Fruit fly (Drosophila melanogaster) whole organism, adult: ENCODE measurements around the gene ND-15.

Experiments
- CG11617 ChIP-seq: fragments of 200-800 bp; sonication (Bioruptor generic); optimal IDR thresholded peaks from 2 replicates; lab custom pipeline; 2017; ENCODE audit warnings: mild to moderate bottlenecking, missing biosample characterization, missing genetic modification reagents, missing genetic modification characterization
- CG12768 ChIP-seq: fragments of 200-800 bp; sonication (Bioruptor generic); optimal IDR thresholded peaks from 2 replicates; lab custom pipeline; 2017; ENCODE audit warnings: missing biosample characterization, missing genetic modification characterization, mild to moderate bottlenecking, moderate library complexity, missing genetic modification reagents
- CG14711 ChIP-seq: fragments of 200-800 bp; sonication (Bioruptor generic); optimal IDR thresholded peaks from 2 replicates; lab custom pipeline; 2018; ENCODE audit warnings: missing biosample characterization, mild to moderate bottlenecking, missing genetic modification characterization, moderate library complexity
- CG1620 ChIP-seq: fragments of 200-800 bp; sonication (Bioruptor generic); optimal IDR thresholded peaks from 2 replicates; lab custom pipeline; 2016; ENCODE audit warnings: missing biosample characterization, missing genetic modification characterization
- CG33017 ChIP-seq: fragments of 200-800 bp; sonication (Bioruptor generic); optimal IDR thresholded peaks from 2 replicates; lab custom pipeline; 2018; ENCODE audit warnings: missing biosample characterization, mild to moderate bottlenecking, missing genetic modification characterization, moderate library complexity
- CG5204 ChIP-seq: fragments of 200-800 bp; sonication (Bioruptor generic); optimal IDR thresholded peaks from 2 replicates; lab custom pipeline; 2016; ENCODE audit warnings: missing biosample characterization, missing genetic modification characterization
- CG7045 ChIP-seq: fragments of 200-800 bp; sonication (Bioruptor generic); optimal IDR thresholded peaks from 2 replicates; lab custom pipeline; 2017; ENCODE audit warnings: missing biosample characterization, mild to moderate bottlenecking, missing genetic modification characterization
- CG7101 ChIP-seq: fragments of 200-800 bp; sonication (Bioruptor generic); optimal IDR thresholded peaks from 2 replicates; lab custom pipeline; 2018; ENCODE audit warnings: missing biosample characterization, mild to moderate bottlenecking, missing genetic modification characterization, moderate library complexity
- Clk ChIP-seq: fragments of 200-800 bp; sonication (Bioruptor generic); optimal IDR thresholded peaks from 2 replicates; lab custom pipeline; 2017; ENCODE audit warnings: missing biosample characterization, missing genetic modification characterization
- Crg-1 ChIP-seq: fragments of 200-800 bp; sonication (Bioruptor generic); optimal IDR thresholded peaks from 2 replicates; lab custom pipeline; 2016; ENCODE audit warnings: missing biosample characterization, missing genetic modification characterization
- Hr96 ChIP-seq: fragments of 200-800 bp; sonication (Bioruptor generic); optimal IDR thresholded peaks from 2 replicates; lab custom pipeline; 2016; ENCODE audit warnings: missing biosample characterization, missing genetic modification characterization
- Mnt ChIP-seq: fragments of 200-800 bp; sonication (Bioruptor generic); optimal IDR thresholded peaks from 2 replicates; lab custom pipeline; 2016; ENCODE audit warnings: missing biosample characterization, mild to moderate bottlenecking, missing genetic modification characterization
- bab1 ChIP-seq: fragments of 200-800 bp; sonication (Bioruptor generic); optimal IDR thresholded peaks from 3 replicates; lab custom pipeline; 2019; ENCODE audit warnings: missing biosample characterization, mild to moderate bottlenecking, missing genetic modification characterization, moderate library complexity
- cic ChIP-seq: fragments of 200-800 bp; sonication (Bioruptor generic); optimal IDR thresholded peaks from 2 replicates; lab custom pipeline; 2017; ENCODE audit warnings: missing biosample characterization, mild to moderate bottlenecking, missing genetic modification characterization, moderate library complexity
- cnc ChIP-seq, 2 experiments: fragments of >200 bp; optimal IDR thresholded peaks; 2 replicates each; lab custom pipeline; 2017
- kay ChIP-seq: fragments of 200-800 bp; sonication (Bioruptor generic); peaks from one replicate; lab custom pipeline; 2016; ENCODE audit warnings: missing biosample characterization, missing genetic modification characterization, borderline replicate concordance
- ovo ChIP-seq: fragments of 200-800 bp; sonication (Bioruptor generic); optimal IDR thresholded peaks from 2 replicates; lab custom pipeline; 2016; ENCODE audit warnings: missing biosample characterization, missing genetic modification characterization
- pad ChIP-seq: fragments of 200-800 bp; sonication (Bioruptor generic); optimal IDR thresholded peaks from 3 replicates; lab custom pipeline; 2017; ENCODE audit warnings: missing biosample characterization, missing genetic modification characterization, mild to moderate bottlenecking, moderate library complexity, missing genetic modification reagents
- tj ChIP-seq: fragments of 200-800 bp; sonication (Bioruptor generic); optimal IDR thresholded peaks from 3 replicates; lab custom pipeline; 2017; ENCODE audit warnings: missing biosample characterization, mild to moderate bottlenecking, missing genetic modification characterization, moderate library complexity
- toe ChIP-seq: fragments of 200-800 bp; sonication (Bioruptor generic); optimal IDR thresholded peaks from 2 replicates; lab custom pipeline; 2016; ENCODE audit warnings: missing biosample characterization, missing genetic modification characterization

ND-15 gene

DNA sequence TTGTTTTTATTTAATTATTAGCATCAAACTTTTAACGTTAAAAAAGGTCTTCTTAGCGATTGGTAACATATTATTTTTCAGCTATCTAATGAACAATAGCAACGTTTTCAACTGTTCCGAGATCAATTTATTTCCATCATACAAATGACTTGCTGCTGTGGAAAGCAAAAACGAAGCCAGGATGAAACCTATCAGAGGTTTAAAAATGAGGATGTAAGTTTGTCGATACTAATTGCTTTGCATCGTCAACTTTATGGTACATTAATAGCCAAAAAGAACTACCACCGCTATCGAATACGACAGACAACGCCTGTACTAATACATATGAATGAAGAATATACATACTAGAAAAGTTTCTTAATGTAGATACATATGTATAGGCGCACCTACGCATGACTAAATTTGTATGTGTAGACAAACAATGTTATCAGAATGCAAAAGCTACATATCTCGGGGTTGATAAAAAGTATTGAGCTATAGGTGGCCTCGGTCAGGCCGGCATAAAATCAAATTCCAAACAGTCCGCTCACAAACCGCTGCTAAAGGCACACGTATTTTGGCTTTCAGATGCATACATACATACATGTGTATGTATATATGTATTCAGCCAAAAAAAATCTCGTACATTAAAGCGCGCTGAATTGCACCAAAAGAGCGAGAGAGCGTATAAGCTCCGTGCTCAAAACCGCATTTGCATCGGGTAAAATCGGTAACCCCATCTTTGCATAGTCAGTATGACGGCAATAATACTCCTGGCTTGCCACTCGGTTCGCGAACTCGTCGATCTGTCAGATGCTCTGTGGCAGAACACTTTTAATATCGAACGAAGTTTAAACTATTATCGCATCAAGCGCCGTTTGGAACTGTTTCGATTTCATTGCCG, 42.4 kb upstream of the ND-15 start:
- TF ChIP-seq bab1 (GFP tag; lab: Kevin White, UChicago) = peak; percentile 43
- peak; percentile 65 to 67 for TF ChIP-seq cnc (optimal IDR thresholded peaks at IDR 0.05; lab: Kevin White, UChicago)
- peak; percentile 5 for TF ChIP-seq CG7101 (tag; lab: Kevin White, UChicago)
- TF ChIP-seq CG33017 (tag; lab: Kevin White, UChicago) = peak; percentile 32
- no peak for TF ChIP-seq toe (GFP tag; lab: Kevin White, UChicago)
- TF ChIP-seq CG14711 (tag; lab: Kevin White, UChicago) = no peak
- TF ChIP-seq CG5204 (GFP tag; lab: Kevin White, UChicago) = no peak
- no peak for TF ChIP-seq Clk (GFP tag; lab: Kevin White, UChicago)
- TF ChIP-seq kay = peak; percentile 90

DNA sequence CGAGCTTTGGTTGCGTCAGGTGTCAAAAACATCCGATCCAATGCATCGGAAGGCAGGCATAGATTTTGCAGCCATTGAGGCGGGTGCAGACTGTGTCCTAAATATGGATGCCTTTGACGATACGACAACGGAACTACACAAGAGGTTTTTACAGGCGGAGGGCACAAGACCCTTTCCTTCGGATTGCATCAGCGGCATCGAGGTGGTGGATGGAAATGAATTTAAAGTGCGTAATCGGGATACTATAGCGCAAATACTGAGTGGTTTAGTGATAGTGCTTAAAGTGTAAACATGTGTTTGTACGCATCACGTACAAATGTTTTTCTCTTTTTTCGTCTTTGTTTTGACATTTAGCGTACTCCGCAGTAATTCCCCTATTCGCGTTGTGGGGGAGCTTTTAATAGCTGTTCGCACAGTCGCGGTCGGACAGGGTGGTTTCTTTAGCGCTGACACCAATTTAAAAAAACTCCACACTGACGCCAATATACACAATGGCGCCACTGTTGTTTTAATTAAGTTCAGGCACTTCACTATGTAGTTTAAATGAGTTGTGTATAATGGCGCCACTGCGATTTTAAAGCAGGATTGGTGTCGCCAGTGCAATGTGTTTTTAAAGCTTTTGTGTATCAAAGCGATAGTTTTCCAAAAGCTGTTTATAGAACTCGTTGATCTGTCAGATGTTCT, 41.6 kb upstream of the ND-15 start:
- TF ChIP-seq Hr96 (GFP tag; lab: Kevin White, UChicago) (no peak), pad (GFP tag; lab: Kevin White, UChicago) (peak; percentile 41), CG1620 (GFP tag; lab: Kevin White, UChicago) (peak; percentile 18), kay (peak; percentile 81), Mnt (GFP tag; lab: Kevin White, UChicago) (peak; percentile 65), CG14711 (tag; lab: Kevin White, UChicago) (peak; percentile 46), cic (GFP tag; lab: Kevin White, UChicago) (peak; percentile 69), Clk (GFP tag; lab: Kevin White, UChicago) (no peak), Crg-1 (GFP tag; lab: Kevin White, UChicago) (peak; percentile 8), tj (GFP tag; lab: Kevin White, UChicago) (peak; percentile 33), CG33017 (tag; lab: Kevin White, UChicago) (no peak), CG7101 (tag; lab: Kevin White, UChicago) (peak; percentile 65)

DNA sequence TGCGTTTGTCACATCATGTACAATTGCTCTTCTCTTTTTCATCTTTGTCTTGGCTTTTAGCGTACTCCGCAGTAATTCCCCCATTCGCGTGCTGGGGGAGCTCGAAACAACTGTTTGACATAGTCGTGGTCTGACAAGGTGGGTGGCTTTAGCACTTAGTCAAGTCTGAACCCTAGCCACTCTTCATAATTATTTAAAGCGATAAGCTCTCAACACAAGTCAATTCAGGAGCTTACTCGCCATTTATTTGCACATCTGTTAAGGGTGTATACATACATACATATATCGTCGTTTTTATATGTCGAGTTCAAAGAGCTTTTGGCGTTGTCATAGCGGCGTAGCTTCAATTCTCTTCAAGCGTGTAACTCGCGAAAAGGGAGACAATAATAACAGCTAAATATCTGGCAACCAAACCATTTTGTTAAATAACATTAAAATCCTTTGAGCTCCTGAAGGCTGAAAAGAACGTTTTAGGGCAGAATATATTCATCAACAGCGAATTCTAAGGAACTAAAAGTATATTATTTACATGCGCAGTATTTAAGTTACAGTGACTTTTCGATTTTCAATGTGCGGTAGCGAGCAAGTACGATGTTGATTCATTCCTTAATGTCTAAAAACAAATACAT, 40.7 kb upstream of the ND-15 start:
- peak; percentile 43 for TF ChIP-seq cic (GFP tag; lab: Kevin White, UChicago)
- TF ChIP-seq Hr96 (GFP tag; lab: Kevin White, UChicago) = no peak
- TF ChIP-seq CG1620 (GFP tag; lab: Kevin White, UChicago) = peak; percentile 19
- peak; percentile 94 for TF ChIP-seq pad (GFP tag; lab: Kevin White, UChicago)
- TF ChIP-seq Crg-1 (GFP tag; lab: Kevin White, UChicago) = no peak
- peak; percentile 88 for TF ChIP-seq kay
- TF ChIP-seq tj (GFP tag; lab: Kevin White, UChicago) = peak; percentile 5
- peak in 1 of 2 experiments; percentile 55 for TF ChIP-seq cnc (optimal IDR thresholded peaks at IDR 0.05; lab: Kevin White, UChicago)

- no peak for TF ChIP-seq CG11617
- TF ChIP-seq CG5204 (GFP tag; lab: Kevin White, UChicago) = no peak
- TF ChIP-seq kay = peak; percentile 22
- TF ChIP-seq Crg-1 (GFP tag; lab: Kevin White, UChicago) = no peak
- no peak for TF ChIP-seq CG12768
Observed at dm6 chr2L:76048-76447, 38.5 kb upstream of the ND-15 start, which contains the start of gene CG11374. TSS of gene CG11374 (plus strand) at chr2L:76348.

DNA sequence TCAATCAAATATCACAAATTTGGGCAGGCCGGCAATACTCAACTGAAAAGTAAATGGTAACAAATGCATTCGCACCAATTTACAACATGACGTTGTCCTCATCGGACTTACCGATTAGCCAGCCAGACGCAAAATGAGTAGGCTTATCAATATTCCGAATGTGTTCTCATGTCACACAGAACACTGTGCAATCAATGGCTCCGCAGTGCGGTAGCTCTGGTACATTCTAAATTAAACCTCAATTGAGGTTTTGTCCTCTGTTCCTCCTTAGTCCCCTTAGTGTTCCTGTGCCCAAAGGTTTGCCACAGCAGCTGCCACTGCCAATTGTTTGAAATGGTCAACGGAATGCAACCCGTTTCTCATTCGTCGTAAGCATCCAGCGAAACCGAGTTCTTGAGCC, 35.7 kb upstream of the ND-15 start:
- TF ChIP-seq cic (GFP tag; lab: Kevin White, UChicago) (no peak), CG11617 (no peak), kay (no peak), CG14711 (tag; lab: Kevin White, UChicago) (no peak), ovo (no peak), CG33017 (tag; lab: Kevin White, UChicago) (no peak), CG5204 (GFP tag; lab: Kevin White, UChicago) (no peak), tj (GFP tag; lab: Kevin White, UChicago) (no peak), cnc (optimal IDR thresholded peaks at IDR 0.05; lab: Kevin White, UChicago) (no peak)

DNA sequence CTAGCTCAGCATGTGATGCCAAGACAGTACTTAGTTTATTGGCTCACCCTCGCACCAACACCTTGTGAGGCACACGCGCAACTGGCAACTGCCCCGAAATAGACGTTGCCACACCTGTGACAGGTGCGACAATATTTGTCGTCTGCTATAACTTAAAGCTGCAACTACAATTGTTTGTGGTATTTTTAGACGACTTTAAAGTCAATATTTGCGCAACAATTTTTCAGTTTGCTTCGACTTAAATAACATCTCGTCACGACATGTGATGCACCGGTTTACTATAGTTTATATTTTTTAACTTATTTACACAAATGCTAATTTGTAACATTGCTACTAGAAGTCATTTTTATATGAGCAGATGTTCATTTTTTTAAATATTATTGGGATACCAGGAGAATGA, 33.3 kb upstream of the ND-15 start:
- TF ChIP-seq CG5204 (GFP tag; lab: Kevin White, UChicago) = no peak
- peak; percentile 38 for TF ChIP-seq Crg-1 (GFP tag; lab: Kevin White, UChicago)
- TF ChIP-seq CG7045 (GFP tag; lab: Kevin White, UChicago) = peak; percentile 1
- peak; percentile 24 for TF ChIP-seq cic (GFP tag; lab: Kevin White, UChicago)
- peak; percentile 83 for TF ChIP-seq kay
- TF ChIP-seq CG11617 = no peak
- no peak for TF ChIP-seq Hr96 (GFP tag; lab: Kevin White, UChicago)
- TF ChIP-seq cnc (optimal IDR thresholded peaks at IDR 0.05; lab: Kevin White, UChicago) = no peak
- no peak for TF ChIP-seq bab1 (GFP tag; lab: Kevin White, UChicago)
- no peak for TF ChIP-seq pad (GFP tag; lab: Kevin White, UChicago)
- no peak for TF ChIP-seq CG1620 (GFP tag; lab: Kevin White, UChicago)
- TF ChIP-seq CG14711 (tag; lab: Kevin White, UChicago) = no peak
- TF ChIP-seq Mnt (GFP tag; lab: Kevin White, UChicago) = no peak
- peak; percentile 11 for TF ChIP-seq CG12768
- TF ChIP-seq toe (GFP tag; lab: Kevin White, UChicago) = no peak
- TF ChIP-seq ovo = peak; percentile 16
- peak; percentile 41 for TF ChIP-seq CG7101 (tag; lab: Kevin White, UChicago)
- TF ChIP-seq tj (GFP tag; lab: Kevin White, UChicago) = no peak
- TF ChIP-seq Clk (GFP tag; lab: Kevin White, UChicago) = no peak
- no peak for TF ChIP-seq CG33017 (tag; lab: Kevin White, UChicago)
